Fruit fly (Drosophila melanogaster) whole organism, embryonic: ENCODE results near the gene mRRF2.

Source experiments
- Atf-2 ChIP-seq: fragments of 200-800 bp; sonication (Bioruptor generic); optimal IDR thresholded peaks from 2 replicates; lab custom pipeline; 2016; ENCODE audit warnings: missing biosample characterization, missing genetic modification characterization
- Bdp1 ChIP-seq: fragments of 200-800 bp; sonication (Bioruptor generic); optimal IDR thresholded peaks from 3 replicates; lab custom pipeline; 2016; ENCODE audit warnings: missing biosample characterization, missing genetic modification characterization
- BtbVII ChIP-seq: fragments of 200-800 bp; sonication (Bioruptor generic); optimal IDR thresholded peaks from 3 replicates; lab custom pipeline; 2017; ENCODE audit warnings: missing biosample characterization, mild to moderate bottlenecking, missing genetic modification characterization
- CG10462 ChIP-seq: fragments of 200-800 bp; sonication (Bioruptor generic); optimal IDR thresholded peaks from 2 replicates; lab custom pipeline; 2016; ENCODE audit warnings: missing biosample characterization, missing genetic modification characterization
- CG10543 ChIP-seq: fragments of 200-800 bp; sonication (Bioruptor generic); optimal IDR thresholded peaks from 3 replicates; lab custom pipeline; 2017; ENCODE audit warnings: missing biosample characterization, mild to moderate bottlenecking, missing genetic modification characterization, moderate library complexity
- CG11085 ChIP-seq: fragments of 200-800 bp; sonication (Bioruptor generic); IDR thresholded peaks from 2 replicates; pipeline ENCODE4 v1.3.6; 2022; ENCODE audit warnings: missing biosample characterization, missing genetic modification characterization
- CG11456 ChIP-seq: fragments of 200-800 bp; sonication (Bioruptor generic); IDR thresholded peaks from 3 replicates; pipeline ENCODE4 v1.3.6; 2022; ENCODE audit warnings: missing biosample characterization, missing genetic modification characterization
- CG12155 ChIP-seq: fragments of 200-800 bp; sonication (Bioruptor generic); optimal IDR thresholded peaks from 3 replicates; lab custom pipeline; 2016; ENCODE audit warnings: missing biosample characterization, missing genetic modification characterization
- CG12299 ChIP-seq: fragments of 200-800 bp; sonication (Bioruptor generic); optimal IDR thresholded peaks from 2 replicates; lab custom pipeline; 2018; ENCODE audit warnings: missing biosample characterization, mild to moderate bottlenecking, missing genetic modification characterization
- CG12769 ChIP-seq: fragments of 200-800 bp; sonication (Bioruptor generic); optimal IDR thresholded peaks from 2 replicates; lab custom pipeline; 2019; ENCODE audit warnings: missing biosample characterization, mild to moderate bottlenecking, missing genetic modification characterization, moderate library complexity
- CG13287 ChIP-seq: fragments of 200-800 bp; sonication (Bioruptor generic); IDR thresholded peaks from 2 replicates; pipeline ENCODE4 v1.3.6; 2022; ENCODE audit warnings: missing biosample characterization, missing genetic modification characterization; ENCODE audit not compliant: partially characterized antibody
- CG13296 ChIP-seq: fragments of 200-800 bp; sonication (Bioruptor generic); optimal IDR thresholded peaks from 3 replicates; lab custom pipeline; 2018; ENCODE audit warnings: missing biosample characterization, mild to moderate bottlenecking, missing genetic modification characterization
- CG17612 ChIP-seq: fragments of 200-800 bp; sonication (Bioruptor generic); IDR thresholded peaks from 2 replicates; pipeline ENCODE4 v1.3.6; 2022; ENCODE audit warnings: missing biosample characterization, missing genetic modification characterization
- CG34376 ChIP-seq: fragments of 200-800 bp; sonication (Bioruptor generic); optimal IDR thresholded peaks from 2 replicates; lab custom pipeline; 2018; ENCODE audit warnings: missing biosample characterization, mild to moderate bottlenecking, missing genetic modification characterization
- CG3995 ChIP-seq: fragments of 200-800 bp; sonication (Bioruptor generic); optimal IDR thresholded peaks from 3 replicates; lab custom pipeline; 2016; ENCODE audit warnings: missing biosample characterization, missing genetic modification characterization
- CG42726 ChIP-seq: fragments of 200-800 bp; sonication (Bioruptor generic); IDR thresholded peaks from 2 replicates; pipeline ENCODE4 v1.3.6; 2022; ENCODE audit warnings: missing biosample characterization, missing genetic modification characterization; ENCODE audit not compliant: partially characterized antibody
- CG4730 ChIP-seq: fragments of 200-800 bp; sonication (Bioruptor generic); IDR thresholded peaks from 2 replicates; pipeline ENCODE4 v1.3.6; 2022; ENCODE audit warnings: missing biosample characterization, missing genetic modification characterization
- CG6175 ChIP-seq: fragments of 200-800 bp; sonication (Bioruptor generic); IDR thresholded peaks from 3 replicates; pipeline ENCODE4 v1.3.6; 2022; ENCODE audit warnings: missing biosample characterization, missing genetic modification characterization
- CG6813 ChIP-seq: fragments of 200-800 bp; sonication (Bioruptor generic); optimal IDR thresholded peaks from 2 replicates; lab custom pipeline; 2017; ENCODE audit warnings: missing biosample characterization, missing genetic modification characterization, mild to moderate bottlenecking, moderate library complexity, missing genetic modification reagents
- CG7786 ChIP-seq: fragments of 200-800 bp; sonication (Bioruptor generic); optimal IDR thresholded peaks from 2 replicates; lab custom pipeline; 2016; ENCODE audit warnings: missing biosample characterization, missing genetic modification characterization
- CG8359 ChIP-seq: fragments of 200-800 bp; sonication (Bioruptor generic); optimal IDR thresholded peaks from 2 replicates; lab custom pipeline; 2017; ENCODE audit warnings: missing biosample characterization, mild to moderate bottlenecking, missing genetic modification characterization, borderline replicate concordance
- CG9797 ChIP-seq: fragments of 200-800 bp; sonication (Bioruptor generic); optimal IDR thresholded peaks from 3 replicates; lab custom pipeline; 2018; ENCODE audit warnings: missing biosample characterization, mild to moderate bottlenecking, missing genetic modification characterization
- CG9817 ChIP-seq: fragments of 200-800 bp; sonication (Bioruptor generic); optimal IDR thresholded peaks from 2 replicates; lab custom pipeline; 2018; ENCODE audit warnings: missing biosample characterization, mild to moderate bottlenecking, missing genetic modification characterization, moderate library complexity
- Deaf1 ChIP-seq: fragments of 200-800 bp; optimal IDR thresholded peaks from 3 replicates; lab custom pipeline; 2019; ENCODE audit warnings: missing biosample characterization, mild to moderate bottlenecking, missing genetic modification characterization, moderate library complexity
- Doc2 ChIP-seq: fragments of 200-800 bp; sonication (Bioruptor generic); IDR thresholded peaks from 2 replicates; pipeline ENCODE4 v1.3.6; 2022; ENCODE audit warnings: missing biosample characterization, missing genetic modification characterization
- Dref ChIP-seq: fragments of 200-800 bp; sonication (Bioruptor generic); IDR thresholded peaks from 2 replicates; pipeline ENCODE4 v1.3.6; 2022; ENCODE audit warnings: missing biosample characterization, missing genetic modification characterization
- GATAe ChIP-seq: fragments of 200-800 bp; sonication (Bioruptor generic); conservative IDR thresholded peaks from 2 replicates; pipeline ENCODE4 v1.3.6; 2022; ENCODE audit warnings: missing biosample characterization, missing genetic modification characterization
- HHEX ChIP-seq: fragments of 200-800 bp; sonication (Bioruptor generic); optimal IDR thresholded peaks from 3 replicates; lab custom pipeline; 2017; ENCODE audit warnings: missing biosample characterization, mild to moderate bottlenecking, missing genetic modification characterization, missing genetic modification reagents
- Hmr ChIP-seq: fragments of 200-800 bp; sonication (Bioruptor generic); optimal IDR thresholded peaks from 3 replicates; lab custom pipeline; 2017; ENCODE audit warnings: mild to moderate bottlenecking, missing biosample characterization, missing genetic modification reagents, missing genetic modification characterization
- Hr78 ChIP-seq, 2 experiments: fragments of 200-800 bp in 1 of 2; fragments of >200 bp in 1 of 2; sonication (Bioruptor generic) in 1 of 2; optimal IDR thresholded peaks; 2 replicates each; lab custom pipeline; 2017 to 2019; ENCODE audit warnings: missing biosample characterization in 2 of 2, missing genetic modification characterization in 2 of 2, mild to moderate bottlenecking in 1 of 2, moderate library complexity in 1 of 2
- Lim3 ChIP-seq: fragments of 200-800 bp; sonication (Bioruptor generic); IDR thresholded peaks from 2 replicates; pipeline ENCODE4 v1.3.6; 2022; ENCODE audit warnings: missing biosample characterization, missing genetic modification characterization
- MESR4 ChIP-seq: fragments of 200-800 bp; sonication (Bioruptor generic); optimal IDR thresholded peaks from 2 replicates; lab custom pipeline; 2018; ENCODE audit warnings: missing biosample characterization, mild to moderate bottlenecking, missing genetic modification characterization, moderate library complexity
- Med ChIP-seq: fragments of 200-800 bp; sonication (Bioruptor generic); peaks from one replicate; lab custom pipeline; 2016; ENCODE audit warnings: missing biosample characterization, missing genetic modification characterization, mild to moderate bottlenecking, inconsistent platforms, moderate library complexity
- NC2β ChIP-seq: fragments of 200-800 bp; sonication (Bioruptor generic); optimal IDR thresholded peaks from 2 replicates; lab custom pipeline; 2016; ENCODE audit warnings: missing biosample characterization, missing genetic modification characterization
- Poxn ChIP-seq: fragments of 200-800 bp; sonication (Bioruptor generic); IDR thresholded peaks from 2 replicates; pipeline ENCODE4 v1.3.6; 2022; ENCODE audit warnings: missing biosample characterization, missing genetic modification characterization
- Sox100B ChIP-seq: fragments of 200-800 bp; sonication (Bioruptor generic); optimal IDR thresholded peaks from 3 replicates; lab custom pipeline; 2018; ENCODE audit warnings: missing biosample characterization, mild to moderate bottlenecking, missing genetic modification characterization
- chm ChIP-seq: fragments of 200-800 bp; sonication (Bioruptor generic); IDR thresholded peaks from 2 replicates; pipeline ENCODE4 v1.3.6; 2022; ENCODE audit warnings: missing biosample characterization, missing genetic modification characterization
- cwo ChIP-seq: fragments of 200-800 bp; sonication (Bioruptor generic); optimal IDR thresholded peaks from 3 replicates; lab custom pipeline; 2017; ENCODE audit warnings: missing biosample characterization, missing genetic modification characterization, mild to moderate bottlenecking, moderate library complexity, missing genetic modification reagents
- dmrt99B ChIP-seq: fragments of 200-800 bp; sonication (Bioruptor generic); optimal IDR thresholded peaks from 2 replicates; lab custom pipeline; 2018; ENCODE audit warnings: missing biosample characterization, mild to moderate bottlenecking, missing genetic modification characterization, moderate library complexity
- en ChIP-seq: fragments of 200-800 bp; sonication (Bioruptor generic); optimal IDR thresholded peaks from 2 replicates; lab custom pipeline; 2016; ENCODE audit warnings: missing biosample characterization, missing genetic modification characterization
- exex ChIP-seq: fragments of 200-800 bp; sonication (Bioruptor generic); optimal IDR thresholded peaks from 4 replicates; lab custom pipeline; 2018; ENCODE audit warnings: missing biosample characterization, mild to moderate bottlenecking, missing genetic modification characterization, moderate library complexity
- fu2 ChIP-seq: fragments of 200-800 bp; sonication (Bioruptor generic); optimal IDR thresholded peaks from 2 replicates; lab custom pipeline; 2016; ENCODE audit warnings: missing biosample characterization, missing genetic modification characterization
- lbe ChIP-seq: fragments of 200-800 bp; sonication (Bioruptor generic); optimal IDR thresholded peaks from 2 replicates; lab custom pipeline; 2016; ENCODE audit warnings: missing biosample characterization, mild to moderate bottlenecking, missing genetic modification characterization
- org-1 ChIP-seq: fragments of 200-800 bp; sonication (Bioruptor generic); optimal IDR thresholded peaks from 2 replicates; lab custom pipeline; 2017; ENCODE audit warnings: missing biosample characterization, missing genetic modification characterization
- psq ChIP-seq: fragments of 200-800 bp; sonication (Bioruptor generic); optimal IDR thresholded peaks from 2 replicates; lab custom pipeline; 2017; ENCODE audit warnings: missing biosample characterization, missing genetic modification characterization
- salm ChIP-seq: fragments of 200-800 bp; sonication (Bioruptor generic); optimal IDR thresholded peaks from 2 replicates; lab custom pipeline; 2018; ENCODE audit warnings: missing biosample characterization, mild to moderate bottlenecking, missing genetic modification characterization
- slbo ChIP-seq: fragments of 200-800 bp; sonication (Bioruptor generic); IDR thresholded peaks from 2 replicates; pipeline ENCODE4 v1.3.6; 2022; ENCODE audit warnings: missing biosample characterization, missing genetic modification characterization
- sr ChIP-seq: fragments of 200-800 bp; sonication (Bioruptor generic); IDR thresholded peaks from 3 replicates; pipeline ENCODE4 v1.3.6; 2022; ENCODE audit warnings: missing biosample characterization, missing genetic modification characterization
- sug ChIP-seq: fragments of 200-800 bp; optimal IDR thresholded peaks from 2 replicates; lab custom pipeline; 2019; ENCODE audit warnings: missing biosample characterization, mild to moderate bottlenecking, missing genetic modification characterization, moderate library complexity

mRRF2 gene

DNA sequence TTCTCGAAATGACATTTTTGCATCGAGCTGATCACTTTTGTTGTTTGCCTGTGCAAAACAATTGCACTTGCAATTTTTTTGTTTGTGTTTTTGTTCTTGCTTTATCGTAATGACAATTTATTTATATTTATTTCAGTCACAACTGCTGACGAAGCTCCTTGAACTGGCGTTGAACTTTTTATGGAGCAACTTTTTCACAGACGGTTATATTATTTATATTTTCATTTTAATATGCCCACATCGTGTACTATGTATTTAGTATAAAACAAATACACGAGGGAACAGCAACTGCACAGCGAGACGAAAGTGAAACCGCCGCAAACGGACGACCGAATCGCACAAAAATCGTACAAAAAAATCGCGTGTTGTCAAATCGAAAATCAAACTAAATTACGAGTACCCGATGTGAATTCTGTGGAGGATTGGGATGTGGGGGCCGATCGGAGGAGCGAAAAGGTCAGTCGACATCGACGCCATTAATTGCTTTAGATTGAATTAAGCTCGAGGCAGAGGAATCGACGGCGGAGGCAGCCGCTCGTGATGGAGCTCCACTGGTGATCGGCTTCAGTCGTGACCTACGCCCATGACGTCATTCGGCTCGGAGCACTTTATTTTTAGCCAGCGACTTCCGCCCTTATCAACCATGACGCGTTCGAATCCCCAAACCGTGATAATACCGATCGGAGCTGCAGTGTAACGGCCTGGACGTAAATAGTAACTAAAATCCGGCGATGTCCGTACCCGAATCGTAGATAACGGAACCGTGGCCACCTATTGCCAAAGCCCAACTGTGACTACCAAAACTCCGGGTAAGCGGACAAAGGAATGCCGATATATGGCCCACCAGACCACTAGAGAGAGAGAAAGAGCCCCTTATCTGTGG, 22.4 kb downstream of the mRRF2 start:
- TF ChIP-seq CG10543 (GFP tag; lab: Kevin White, UChicago) (peak; percentile 47), chm (no peak), CG6175 (no peak), CG9817 (tag; lab: Kevin White, UChicago) (no peak), Hmr (GFP tag; lab: Kevin White, UChicago) (peak; percentile 33), psq (no peak), cwo (peak; percentile 81), CG12299 (tag; lab: Kevin White, UChicago) (no peak), exex (tag; lab: Kevin White, UChicago) (peak; percentile 38), CG42726 (GFP tag; lab: Robert Waterston, UW) (no peak), Lim3 (no peak), salm (no peak), Atf-2 (GFP tag; lab: Kevin White, UChicago) (no peak), CG6813 (GFP tag; lab: Kevin White, UChicago) (no peak), Sox100B (no peak), GATAe (peak; percentile 53), CG13296 (no peak), CG13287 (GFP tag; lab: Robert Waterston, UW) (no peak), Deaf1 (peak; percentile 82), org-1 (GFP tag; lab: Kevin White, UChicago) (no peak), lbe (GFP tag; lab: Kevin White, UChicago) (peak; percentile 18), CG34376 (GFP tag; lab: Kevin White, UChicago) (peak; percentile 77), fu2 (GFP tag; lab: Kevin White, UChicago) (no peak), Med (GFP tag; lab: Kevin White, UChicago) (peak; percentile 25), CG8359 (GFP tag; lab: Kevin White, UChicago) (peak; percentile 22), CG17612 (GFP tag; lab: Robert Waterston, UW) (no peak), MESR4 (GFP tag; lab: Kevin White, UChicago) (no peak), Doc2 (no peak), CG9797 (no peak), Hr78 (GFP tag; optimal IDR thresholded peaks at IDR 0.05; lab: Kevin White, UChicago) (peak in 1 of 2 experiments; percentile 48), CG7786 (GFP tag; lab: Kevin White, UChicago) (no peak), CG11085 (GFP tag; lab: Robert Waterston, UW) (no peak), NC2β (GFP tag; lab: Kevin White, UChicago) (no peak), dmrt99B (tag; lab: Kevin White, UChicago) (no peak), sug (tag; lab: Kevin White, UChicago) (peak; percentile 80), Bdp1 (GFP tag; lab: Kevin White, UChicago) (no peak), en (GFP tag; lab: Kevin White, UChicago) (no peak), CG4730 (no peak), HHEX (GFP tag; lab: Kevin White, UChicago) (no peak), CG12155 (GFP tag; lab: Kevin White, UChicago) (no peak), CG10462 (GFP tag; lab: Kevin White, UChicago) (no peak), slbo (GFP tag; lab: Robert Waterston, UW) (no peak), BtbVII (GFP tag; lab: Kevin White, UChicago) (peak; percentile 70), CG11456 (GFP tag; lab: Robert Waterston, UW) (no peak), Dref (GFP tag; lab: Robert Waterston, UW) (no peak), Poxn (no peak), CG12769 (tag; lab: Kevin White, UChicago) (peak; percentile 65), CG3995 (GFP tag; lab: Kevin White, UChicago) (peak; percentile 53), sr (GFP tag; lab: Robert Waterston, UW) (no peak)
